Fruit fly (Drosophila melanogaster) whole organism, pupa: ENCODE data around the gene mbo.

Experiments used
- CG9948 ChIP-seq: fragments of 200-800 bp; sonication (Bioruptor generic); optimal IDR thresholded peaks from 2 replicates; lab custom pipeline; 2018; ENCODE audit warnings: missing biosample characterization, mild to moderate bottlenecking, missing genetic modification characterization, moderate library complexity
- gl ChIP-seq: fragments of 200-800 bp; sonication (Bioruptor generic); optimal IDR thresholded peaks from 2 replicates; lab custom pipeline; 2018; ENCODE audit warnings: missing biosample characterization, mild to moderate bottlenecking, missing genetic modification characterization

DNA sequence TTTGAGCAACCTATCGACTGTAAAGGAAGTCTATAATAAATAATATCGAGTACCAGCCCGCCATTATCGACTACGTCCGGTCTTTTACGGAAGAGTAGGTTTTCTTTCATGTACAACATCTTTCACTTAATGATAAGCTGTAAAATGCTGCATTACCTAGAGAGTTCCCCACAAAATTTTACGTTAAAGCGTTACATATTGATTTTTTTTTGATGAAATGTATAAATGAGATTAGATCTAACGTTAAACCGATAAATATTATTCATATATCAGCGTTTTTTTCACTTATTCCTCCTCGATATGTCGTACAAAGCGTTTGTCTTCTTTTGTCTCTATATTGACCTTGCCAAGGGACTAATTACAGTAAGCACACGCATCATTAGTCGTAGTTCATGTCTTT lies 44.2 kb downstream of the mbo start, which contains the start of gene CG11598:
- TF ChIP-seq gl (no peak), CG9948 (tag; lab: Kevin White, UChicago) (no peak)
